Fruit fly (Drosophila melanogaster) whole organism, prepupa: ENCODE results near the gene uncNacbeta.

Source experiments
- Blimp-1 ChIP-seq: fragments of 200-800 bp; sonication (Bioruptor generic); optimal IDR thresholded peaks from 3 replicates; lab custom pipeline; 2017; ENCODE audit warnings: missing biosample characterization, missing genetic modification characterization, mild to moderate bottlenecking, moderate library complexity, missing genetic modification reagents
- CG1621 ChIP-seq: fragments of 200-800 bp; sonication (Bioruptor generic); optimal IDR thresholded peaks from 3 replicates; lab custom pipeline; 2018; ENCODE audit warnings: missing biosample characterization, mild to moderate bottlenecking, missing genetic modification characterization
- CG16779 ChIP-seq: fragments of 200-800 bp; sonication (Bioruptor generic); optimal IDR thresholded peaks from 3 replicates; lab custom pipeline; 2017; ENCODE audit warnings: missing biosample characterization, mild to moderate bottlenecking, missing genetic modification characterization
- CG3032 ChIP-seq: fragments of 200-800 bp; optimal IDR thresholded peaks from 2 replicates; lab custom pipeline; 2019; ENCODE audit warnings: missing biosample characterization, mild to moderate bottlenecking, missing genetic modification characterization, moderate library complexity
- CG31627 ChIP-seq: fragments of 200-800 bp; sonication (Bioruptor generic); optimal IDR thresholded peaks from 3 replicates; lab custom pipeline; 2016; ENCODE audit warnings: missing biosample characterization, missing genetic modification characterization
- CG34406 ChIP-seq: fragments of 200-800 bp; sonication (Bioruptor generic); optimal IDR thresholded peaks from 3 replicates; lab custom pipeline; 2016; ENCODE audit warnings: missing biosample characterization, missing genetic modification characterization
- CG3919 ChIP-seq: fragments of 200-800 bp; sonication (Bioruptor generic); optimal IDR thresholded peaks from 3 replicates; lab custom pipeline; 2016; ENCODE audit warnings: missing biosample characterization, missing genetic modification characterization
- CG4318 ChIP-seq: fragments of 200-800 bp; sonication (Bioruptor generic); optimal IDR thresholded peaks from 3 replicates; lab custom pipeline; 2017; ENCODE audit warnings: missing biosample characterization, mild to moderate bottlenecking, missing genetic modification characterization
- CG6163 ChIP-seq: fragments of 200-800 bp; sonication (Bioruptor generic); IDR thresholded peaks from 3 replicates; pipeline ENCODE4 v1.3.6; 2022; ENCODE audit warnings: missing biosample characterization, missing genetic modification characterization
- CG6276 ChIP-seq: fragments of 200-800 bp; sonication (Bioruptor generic); optimal IDR thresholded peaks from 2 replicates; lab custom pipeline; 2017; ENCODE audit warnings: missing biosample characterization, mild to moderate bottlenecking, missing genetic modification characterization
- CG6808 ChIP-seq: fragments of 200-800 bp; sonication (Bioruptor generic); optimal IDR thresholded peaks from 3 replicates; lab custom pipeline; 2017; ENCODE audit warnings: missing biosample characterization, missing genetic modification characterization, mild to moderate bottlenecking, moderate library complexity, missing genetic modification reagents
- CG6854 ChIP-seq: fragments of 200-800 bp; sonication (Bioruptor generic); optimal IDR thresholded peaks from 2 replicates; lab custom pipeline; 2017; ENCODE audit warnings: missing biosample characterization, mild to moderate bottlenecking, missing genetic modification characterization
- CG7368 ChIP-seq: fragments of 200-800 bp; sonication (Bioruptor generic); optimal IDR thresholded peaks from 3 replicates; lab custom pipeline; 2016; ENCODE audit warnings: missing biosample characterization, missing genetic modification characterization
- CG8319 ChIP-seq: fragments of 200-800 bp; sonication (Bioruptor generic); optimal IDR thresholded peaks from 3 replicates; lab custom pipeline; 2016; ENCODE audit warnings: missing biosample characterization, missing genetic modification characterization
- CG8632 ChIP-seq: fragments of 200-800 bp; sonication (Bioruptor generic); optimal IDR thresholded peaks from 3 replicates; lab custom pipeline; 2016; ENCODE audit warnings: missing biosample characterization, missing genetic modification characterization
- CG9139 ChIP-seq: fragments of 200-800 bp; sonication (Bioruptor generic); optimal IDR thresholded peaks from 3 replicates; lab custom pipeline; 2017; ENCODE audit warnings: missing biosample characterization, mild to moderate bottlenecking, missing genetic modification characterization
- Eip75B ChIP-seq: fragments of 200-800 bp; sonication (Bioruptor generic); optimal IDR thresholded peaks from 3 replicates; lab custom pipeline; 2016; ENCODE audit warnings: missing biosample characterization, missing genetic modification characterization
- Eip78C ChIP-seq: fragments of 200-800 bp; sonication (Bioruptor generic); peaks from one replicate; lab custom pipeline; 2016; ENCODE audit warnings: missing biosample characterization, missing genetic modification characterization
- Ets96B ChIP-seq: fragments of 200-800 bp; optimal IDR thresholded peaks from 2 replicates; lab custom pipeline; 2019; ENCODE audit warnings: missing biosample characterization, mild to moderate bottlenecking, missing genetic modification characterization, moderate library complexity
- Gug ChIP-seq: fragments of 200-800 bp; sonication (Bioruptor generic); IDR thresholded peaks from 2 replicates; pipeline ENCODE4 v1.3.6; 2022; ENCODE audit warnings: missing biosample characterization, missing genetic modification characterization
- Hr39 ChIP-seq: fragments of 200-800 bp; sonication (Bioruptor generic); optimal IDR thresholded peaks from 2 replicates; lab custom pipeline; 2016; ENCODE audit warnings: missing biosample characterization, missing genetic modification characterization
- Hr4 ChIP-seq: fragments of 200-800 bp; sonication (Bioruptor generic); optimal IDR thresholded peaks from 3 replicates; lab custom pipeline; 2016; ENCODE audit warnings: missing biosample characterization, missing genetic modification characterization
- Lpt ChIP-seq: fragments of 200-800 bp; sonication (Bioruptor generic); optimal IDR thresholded peaks from 3 replicates; lab custom pipeline; 2016; ENCODE audit warnings: missing biosample characterization, missing genetic modification characterization
- Met ChIP-seq: fragments of 200-800 bp; sonication (Bioruptor generic); optimal IDR thresholded peaks from 3 replicates; lab custom pipeline; 2016; ENCODE audit warnings: missing biosample characterization, missing genetic modification characterization
- OdsH ChIP-seq: fragments of 200-800 bp; sonication (Bioruptor generic); optimal IDR thresholded peaks from 3 replicates; lab custom pipeline; 2016; ENCODE audit warnings: missing biosample characterization, missing genetic modification characterization
- Smox ChIP-seq: fragments of 200-800 bp; sonication (Bioruptor generic); optimal IDR thresholded peaks from 3 replicates; lab custom pipeline; 2016; ENCODE audit warnings: missing biosample characterization, missing genetic modification characterization
- Sox102F ChIP-seq: fragments of 200-800 bp; sonication (Bioruptor generic); optimal IDR thresholded peaks from 2 replicates; lab custom pipeline; 2016; ENCODE audit warnings: missing biosample characterization, mild to moderate bottlenecking, missing genetic modification characterization
- cyc ChIP-seq: fragments of 200-800 bp; sonication (Bioruptor generic); optimal IDR thresholded peaks from 3 replicates; lab custom pipeline; 2016; ENCODE audit warnings: missing biosample characterization, missing genetic modification characterization
- dac ChIP-seq: fragments of 200-800 bp; sonication (Bioruptor generic); optimal IDR thresholded peaks from 2 replicates; lab custom pipeline; 2017; ENCODE audit warnings: missing biosample characterization, mild to moderate bottlenecking, missing genetic modification characterization
- eg ChIP-seq: fragments of 200-800 bp; sonication (Bioruptor generic); IDR thresholded peaks from 3 replicates; pipeline ENCODE4 v1.3.6; 2022; ENCODE audit warnings: missing biosample characterization, missing genetic modification characterization
- esn ChIP-seq: fragments of 200-800 bp; sonication (Bioruptor generic); optimal IDR thresholded peaks from 2 replicates; lab custom pipeline; 2016; ENCODE audit warnings: missing biosample characterization, mild to moderate bottlenecking, missing genetic modification characterization, moderate library complexity
- fd59A ChIP-seq: fragments of 200-800 bp; sonication (Bioruptor generic); optimal IDR thresholded peaks from 2 replicates; lab custom pipeline; 2017; ENCODE audit warnings: missing biosample characterization, mild to moderate bottlenecking, missing genetic modification characterization, missing genetic modification reagents
- fd85E ChIP-seq: fragments of 200-800 bp; sonication (Bioruptor generic); optimal IDR thresholded peaks from 3 replicates; lab custom pipeline; 2016; ENCODE audit warnings: missing biosample characterization, missing genetic modification characterization
- fkh ChIP-seq: fragments of 200-800 bp; sonication (Bioruptor generic); optimal IDR thresholded peaks from 3 replicates; lab custom pipeline; 2017; ENCODE audit warnings: missing biosample characterization, mild to moderate bottlenecking, missing genetic modification characterization, moderate library complexity
- net ChIP-seq: fragments of 200-800 bp; sonication (Bioruptor generic); optimal IDR thresholded peaks from 3 replicates; lab custom pipeline; 2016; ENCODE audit warnings: missing biosample characterization, missing genetic modification characterization
- pdm3 ChIP-seq: fragments of 200-800 bp; sonication (Bioruptor generic); optimal IDR thresholded peaks from 3 replicates; lab custom pipeline; 2016; ENCODE audit warnings: missing biosample characterization, missing genetic modification characterization
- salr ChIP-seq, 2 experiments: fragments of 200-800 bp; sonication (Bioruptor generic); optimal IDR thresholded peaks; 3 replicates each; lab custom pipeline; 2016 to 2018; ENCODE audit warnings: missing biosample characterization in 2 of 2, missing genetic modification characterization in 2 of 2, mild to moderate bottlenecking in 1 of 2
- ss ChIP-seq, 2 experiments: fragments of 200-800 bp; sonication (Bioruptor generic); optimal IDR thresholded peaks; 2 replicates in 1 of 2; 3 replicates in 1 of 2; lab custom pipeline; 2017 to 2018; ENCODE audit warnings: mild to moderate bottlenecking in 2 of 2, missing biosample characterization in 2 of 2, missing genetic modification characterization in 2 of 2, moderate library complexity in 1 of 2
- svp ChIP-seq: fragments of 200-800 bp; sonication (Bioruptor generic); peaks from one replicate; lab custom pipeline; 2016; ENCODE audit warnings: missing biosample characterization, missing genetic modification characterization
- vri ChIP-seq: fragments of 200-800 bp; sonication (Bioruptor generic); optimal IDR thresholded peaks from 3 replicates; lab custom pipeline; 2016; ENCODE audit warnings: missing biosample characterization, mild to moderate bottlenecking, missing genetic modification characterization

uncNacbeta gene

dm6 chr2L:520331-521000, 43.2 kb downstream of the uncNacbeta start (continued):
- 0 out of 3 replicates have a peak, but pooled peaks have one; percentile 64 for TF ChIP-seq CG6163 (GFP tag; lab: Robert Waterston, UW)
- peak; percentile 40 for TF ChIP-seq Smox
- peak; percentile 51 for TF ChIP-seq Hr4 (GFP tag; lab: Kevin White, UChicago)
- TF ChIP-seq dac (GFP tag; lab: Kevin White, UChicago), result no peak
- peak; percentile 47 for TF ChIP-seq cyc (GFP tag; lab: Kevin White, UChicago)
- peak; percentile 60 for TF ChIP-seq Hr39 (GFP tag; lab: Kevin White, UChicago)
- TF ChIP-seq Lpt, result no peak
- peak; percentile 57 for TF ChIP-seq CG31627
- TF ChIP-seq svp (GFP tag; lab: Kevin White, UChicago), result peak; percentile 70

dm6 chr2L:518979-519891, 44.4 kb downstream of the uncNacbeta start:
- no peak for TF ChIP-seq CG3032 (tag; lab: Kevin White, UChicago)
- TF ChIP-seq Eip78C (GFP tag; lab: Kevin White, UChicago), result peak; percentile 54
- peak; percentile 70 for TF ChIP-seq svp (GFP tag; lab: Kevin White, UChicago)
- TF ChIP-seq CG6808, result peak; percentile 17

dm6 chr2L:518620-518913, 45.1 kb downstream of the uncNacbeta start:
- TF ChIP-seq CG31627 (no peak), svp (GFP tag; lab: Kevin White, UChicago) (peak; percentile 33)

dm6 chr2L:517911-518619, 45.6 kb downstream of the uncNacbeta start:
- no peak for TF ChIP-seq CG6854
- peak; percentile 41 for TF ChIP-seq CG8632 (GFP tag; lab: Kevin White, UChicago)
- TF ChIP-seq eg (GFP tag; lab: Robert Waterston, UW), result no peak
- TF ChIP-seq CG3032 (tag; lab: Kevin White, UChicago), result no peak
- TF ChIP-seq CG6808, result no peak
- no peak for TF ChIP-seq Lpt
- no peak for TF ChIP-seq CG6163 (GFP tag; lab: Robert Waterston, UW)
- TF ChIP-seq Met (GFP tag; lab: Kevin White, UChicago), result peak; percentile 54
- TF ChIP-seq CG9139 (GFP tag; lab: Kevin White, UChicago), result no peak
- no peak for TF ChIP-seq Gug (GFP tag; lab: Robert Waterston, UW)
- TF ChIP-seq Ets96B (tag; lab: Kevin White, UChicago), result peak; percentile 43
- TF ChIP-seq ss (GFP tag; optimal IDR thresholded peaks at IDR 0.05; lab: Kevin White, UChicago), result no peak
- TF ChIP-seq CG1621 (tag; lab: Kevin White, UChicago), result no peak
- no peak for TF ChIP-seq fd85E (GFP tag; lab: Kevin White, UChicago)
- no peak for TF ChIP-seq net (GFP tag; lab: Kevin White, UChicago)
- TF ChIP-seq CG34406 (GFP tag; lab: Kevin White, UChicago), result peak; percentile 36
- peak; percentile 13 for TF ChIP-seq CG8319 (GFP tag; lab: Kevin White, UChicago)
- peak; percentile 57 for TF ChIP-seq svp (GFP tag; lab: Kevin White, UChicago)
- TF ChIP-seq Eip75B (GFP tag; lab: Kevin White, UChicago), result peak; percentile 47
- TF ChIP-seq CG7368 (GFP tag; lab: Kevin White, UChicago), result peak; percentile 4
- TF ChIP-seq CG16779 (tag; lab: Kevin White, UChicago), result no peak
- no peak for TF ChIP-seq CG4318 (GFP tag; lab: Kevin White, UChicago)
- TF ChIP-seq fd59A, result no peak
- TF ChIP-seq CG6276 (GFP tag; lab: Kevin White, UChicago), result no peak
- peak; percentile 68 for TF ChIP-seq esn (GFP tag; lab: Kevin White, UChicago)
- TF ChIP-seq pdm3 (GFP tag; lab: Kevin White, UChicago), result peak; percentile 40
- peak; percentile 56 for TF ChIP-seq CG31627
- peak; percentile 66 for TF ChIP-seq Hr39 (GFP tag; lab: Kevin White, UChicago)
- peak; percentile 47 for TF ChIP-seq CG3919
- TF ChIP-seq Blimp-1 (GFP tag; lab: Kevin White, UChicago), result peak; percentile 10
- TF ChIP-seq vri, result no peak
- no peak for TF ChIP-seq salr (GFP tag; optimal IDR thresholded peaks at IDR 0.05; lab: Kevin White, UChicago)
- no peak for TF ChIP-seq fkh
- TF ChIP-seq cyc (GFP tag; lab: Kevin White, UChicago), result peak; percentile 38
- TF ChIP-seq Smox, result peak; percentile 44
- peak; percentile 49 for TF ChIP-seq Sox102F (GFP tag; lab: Kevin White, UChicago)
- TF ChIP-seq OdsH (GFP tag; lab: Kevin White, UChicago), result peak; percentile 23
